3 fruit fly cellular contexts compared by ENCODE assay signal in genomic region chr3L:15981403-15981802, dm6.
TF ChIP-seq lines count a peak whose summit lies in the region.

No protein-coding gene starts in this region.

- TF ChIP-seq CTCF in whole organism, embryonic (GFP tag; optimal IDR thresholded peaks at IDR 0.05; lab: Kevin White, UChicago): no peak

TF ChIP-seq in whole organism, embryonic, 481 proteins besides CTCF, POLR2A, EP300 and RAD21:
- TF ChIP-seq E2f2 (GFP tag; IDR thresholded peaks at IDR 0.05; lab: Robert Waterston, UW): peak; percentile 66
- TF ChIP-seq E2f1 (GFP tag; IDR thresholded peaks at IDR 0.05; lab: Robert Waterston, UW): 0 out of 2 replicates have a peak, but pooled peaks have one; percentile 7
- no peak for TF ChIP-seq CG1529 (GFP tag; optimal IDR thresholded peaks at IDR 0.05; lab: Kevin White, UChicago)
- TF ChIP-seq CG2202 (tag; optimal IDR thresholded peaks at IDR 0.05; lab: Kevin White, UChicago): no peak
- no peak for TF ChIP-seq CG4617 (GFP tag; optimal IDR thresholded peaks at IDR 0.05; lab: Kevin White, UChicago; ENCODE audit: borderline replicate concordance)
- peak; percentile 62; the same call in 1 of the 4 replicates for TF ChIP-seq chinmo (GFP tag; IDR thresholded peaks at IDR 0.05; lab: Robert Waterston, UW; ENCODE audit: partially characterized antibody)
- peak; percentile 36 for TF ChIP-seq Dp (GFP tag; optimal IDR thresholded peaks at IDR 0.05; lab: Kevin White, UChicago)
- peak in 1 of 2 experiments; percentile 48 for TF ChIP-seq crp (GFP tag; optimal IDR thresholded peaks at IDR 0.05; lab: Kevin White, UChicago)
- no peak for TF ChIP-seq TFAM (GFP tag; optimal IDR thresholded peaks at IDR 0.05; lab: Kevin White, UChicago)

TF ChIP-seq in whole organism, prepupa, 60 proteins besides CTCF, POLR2A, EP300 and RAD21:
- TF ChIP-seq vri (GFP tag; optimal IDR thresholded peaks at IDR 0.05; lab: Kevin White, UChicago): peak; percentile 9
- no peak for TF ChIP-seq CG4318 (GFP tag; optimal IDR thresholded peaks at IDR 0.05; lab: Kevin White, UChicago)

TF ChIP-seq in whole organism, wandering third instar larva, 38 proteins besides CTCF, POLR2A, EP300 and RAD21:
- TF ChIP-seq Rel (GFP tag; optimal IDR thresholded peaks at IDR 0.05; lab: Kevin White, UChicago): no peak
- TF ChIP-seq Rel (tag; optimal IDR thresholded peaks at IDR 0.05; lab: Kevin White, UChicago): peak; percentile 62
- no peak for TF ChIP-seq Hr83 (GFP tag; optimal IDR thresholded peaks at IDR 0.05; lab: Kevin White, UChicago; ENCODE audit: poor library complexity, severe bottlenecking)
